Worm (Caenorhabditis elegans): ENCODE results near the gene C15C8.8.

Gene C15C8.8

ce11 chrV:12760913-12761312 is 8.6 kb upstream of the C15C8.8 start, which contains the start of gene F18E2.15:
Gene F18E2.15, minus strand, starts transcription at chrV:12761013.
- TF ChIP-seq rec-8 (tag; optimal IDR thresholded peaks at IDR 0.05) (no peak), lsl-1 (GFP tag; optimal IDR thresholded peaks at IDR 0.05) (no peak), mel-28 (tag; optimal IDR thresholded peaks at IDR 0.05; ENCODE audit: borderline replicate concordance) (no peak), somi-1 (GFP tag; optimal IDR thresholded peaks at IDR 0.05) (no peak), F33H1.4 (GFP tag; IDR thresholded peaks at IDR 0.05) (no peak), gei-17 (GFP tag; optimal IDR thresholded peaks at IDR 0.05) (no peak), B0336.3 (GFP tag; IDR thresholded peaks at IDR 0.05) (no peak)

ce11 chrV:12759660-12760059 is 7.4 kb upstream of the C15C8.8 start, which contains the start of gene papl-1:
Gene papl-1, minus strand, starts transcription at chrV:12759760.
- TF ChIP-seq mel-28 (tag; optimal IDR thresholded peaks at IDR 0.05; ENCODE audit: borderline replicate concordance) (no peak), efl-1 (GFP tag; optimal IDR thresholded peaks at IDR 0.05) (no peak), lsy-27 (tag; optimal IDR thresholded peaks at IDR 0.05; ENCODE audit: borderline replicate concordance, insufficient read depth) (no peak), egl-44 (GFP tag; IDR thresholded peaks at IDR 0.05) (no peak), snpc-4 (GFP tag; optimal IDR thresholded peaks at IDR 0.05) (no peak), snpc-4 (tag; optimal IDR thresholded peaks at IDR 0.05) (no peak), mcd-1 (GFP tag; IDR thresholded peaks at IDR 0.05) (no peak), let-607 (tag; optimal IDR thresholded peaks at IDR 0.05) (no peak), rec-8 (tag; optimal IDR thresholded peaks at IDR 0.05) (no peak)

ce11 chrV:12754839-12755238 is 2.5 kb upstream of the C15C8.8 start, which contains the start of gene gpa-13:
Gene gpa-13, minus strand, starts transcription at chrV:12754939.
- TF ChIP-seq Y56A3A.18 (GFP tag; IDR thresholded peaks at IDR 0.05) (no peak), dpl-1 (GFP tag; optimal IDR thresholded peaks at IDR 0.05) (no peak), ztf-3 (GFP tag; optimal IDR thresholded peaks at IDR 0.05) (no peak), F22D6.2 (tag; optimal IDR thresholded peaks at IDR 0.05) (no peak), ceh-27 (GFP tag; optimal IDR thresholded peaks at IDR 0.05) (no peak), nhr-90 (tag; optimal IDR thresholded peaks at IDR 0.05) (no peak), sptf-2 (GFP tag; optimal IDR thresholded peaks at IDR 0.05) (no peak), sea-2 (GFP tag; IDR thresholded peaks at IDR 0.05) (no peak), fkh-3 (tag; optimal IDR thresholded peaks at IDR 0.05) (no peak), mcd-1 (GFP tag; IDR thresholded peaks at IDR 0.05) (no peak)

- no peak for TF ChIP-seq efl-1 (GFP tag; optimal IDR thresholded peaks at IDR 0.05)
- no peak for TF ChIP-seq fkh-3 (tag; optimal IDR thresholded peaks at IDR 0.05)
- TF ChIP-seq ekl-4 (GFP tag; IDR thresholded peaks at IDR 0.05), result no peak
- TF ChIP-seq athp-1 (tag; optimal IDR thresholded peaks at IDR 0.05), result no peak
- no peak for TF ChIP-seq F23B12.7 (tag; optimal IDR thresholded peaks at IDR 0.05; ENCODE audit: insufficient read depth)
- TF ChIP-seq zim-3 (tag; optimal IDR thresholded peaks at IDR 0.05), result no peak
- no peak for TF ChIP-seq chd-7 (tag; optimal IDR thresholded peaks at IDR 0.05)
- no peak for TF ChIP-seq sdz-38 (tag; optimal IDR thresholded peaks at IDR 0.05)
- TF ChIP-seq attf-3 (GFP tag; conservative IDR thresholded peaks at IDR 0.05), result no peak
- no peak for TF ChIP-seq mes-4 (tag; optimal IDR thresholded peaks at IDR 0.05)
- no peak for TF ChIP-seq F37B4.10 (GFP tag; IDR thresholded peaks at IDR 0.05)
Measured at ce11 chrV:12751495-12752050, 734 bp downstream of the C15C8.8 start, which contains the start of gene C15C8.6. Gene C15C8.6, minus strand, starts transcription at chrV:12751545.

Measured in whole organism, young adult.